Fruit fly (Drosophila melanogaster) whole organism, prepupa: ENCODE results near the gene CG10508.

Source experiments
- Blimp-1 ChIP-seq: fragments of 200-800 bp; sonication (Bioruptor generic); optimal IDR thresholded peaks from 3 replicates; lab custom pipeline; 2017; ENCODE audit warnings: missing biosample characterization, missing genetic modification characterization, mild to moderate bottlenecking, moderate library complexity, missing genetic modification reagents
- CG10631 ChIP-seq: fragments of 200-800 bp; sonication (Bioruptor generic); optimal IDR thresholded peaks from 2 replicates; lab custom pipeline; 2016; ENCODE audit warnings: missing biosample characterization, missing genetic modification characterization
- CG11762 ChIP-seq: fragments of 200-800 bp; sonication (Bioruptor generic); optimal IDR thresholded peaks from 3 replicates; lab custom pipeline; 2016; ENCODE audit warnings: missing biosample characterization, missing genetic modification characterization; ENCODE audit not compliant: insufficient read depth
- CG11902 ChIP-seq: fragments of 200-800 bp; sonication (Bioruptor generic); optimal IDR thresholded peaks from 3 replicates; lab custom pipeline; 2016; ENCODE audit warnings: missing biosample characterization, missing genetic modification characterization
- CG15336 ChIP-seq: fragments of 200-800 bp; sonication (Bioruptor generic); IDR thresholded peaks from 2 replicates; pipeline ENCODE4 v1.3.6; 2022; ENCODE audit warnings: missing biosample characterization, missing genetic modification characterization
- CG1621 ChIP-seq: fragments of 200-800 bp; sonication (Bioruptor generic); optimal IDR thresholded peaks from 3 replicates; lab custom pipeline; 2018; ENCODE audit warnings: missing biosample characterization, mild to moderate bottlenecking, missing genetic modification characterization
- CG16779 ChIP-seq: fragments of 200-800 bp; sonication (Bioruptor generic); optimal IDR thresholded peaks from 3 replicates; lab custom pipeline; 2017; ENCODE audit warnings: missing biosample characterization, mild to moderate bottlenecking, missing genetic modification characterization
- CG3032 ChIP-seq: fragments of 200-800 bp; optimal IDR thresholded peaks from 2 replicates; lab custom pipeline; 2019; ENCODE audit warnings: missing biosample characterization, mild to moderate bottlenecking, missing genetic modification characterization, moderate library complexity
- CG31627 ChIP-seq: fragments of 200-800 bp; sonication (Bioruptor generic); optimal IDR thresholded peaks from 3 replicates; lab custom pipeline; 2016; ENCODE audit warnings: missing biosample characterization, missing genetic modification characterization
- CG32006 ChIP-seq: fragments of 200-800 bp; sonication (Bioruptor generic); optimal IDR thresholded peaks from 3 replicates; lab custom pipeline; 2017; ENCODE audit warnings: missing biosample characterization, mild to moderate bottlenecking, missing genetic modification characterization
- CG34406 ChIP-seq: fragments of 200-800 bp; sonication (Bioruptor generic); optimal IDR thresholded peaks from 3 replicates; lab custom pipeline; 2016; ENCODE audit warnings: missing biosample characterization, missing genetic modification characterization
- CG3919 ChIP-seq: fragments of 200-800 bp; sonication (Bioruptor generic); optimal IDR thresholded peaks from 3 replicates; lab custom pipeline; 2016; ENCODE audit warnings: missing biosample characterization, missing genetic modification characterization
- CG4318 ChIP-seq: fragments of 200-800 bp; sonication (Bioruptor generic); optimal IDR thresholded peaks from 3 replicates; lab custom pipeline; 2017; ENCODE audit warnings: missing biosample characterization, mild to moderate bottlenecking, missing genetic modification characterization
- CG6163 ChIP-seq: fragments of 200-800 bp; sonication (Bioruptor generic); IDR thresholded peaks from 3 replicates; pipeline ENCODE4 v1.3.6; 2022; ENCODE audit warnings: missing biosample characterization, missing genetic modification characterization
- CG6276 ChIP-seq: fragments of 200-800 bp; sonication (Bioruptor generic); optimal IDR thresholded peaks from 2 replicates; lab custom pipeline; 2017; ENCODE audit warnings: missing biosample characterization, mild to moderate bottlenecking, missing genetic modification characterization
- CG6792 ChIP-seq: fragments of 200-800 bp; sonication (Bioruptor generic); optimal IDR thresholded peaks from 3 replicates; lab custom pipeline; 2016; ENCODE audit warnings: missing biosample characterization, missing genetic modification characterization
- CG6808 ChIP-seq: fragments of 200-800 bp; sonication (Bioruptor generic); optimal IDR thresholded peaks from 3 replicates; lab custom pipeline; 2017; ENCODE audit warnings: missing biosample characterization, missing genetic modification characterization, mild to moderate bottlenecking, moderate library complexity, missing genetic modification reagents
- CG6854 ChIP-seq: fragments of 200-800 bp; sonication (Bioruptor generic); optimal IDR thresholded peaks from 2 replicates; lab custom pipeline; 2017; ENCODE audit warnings: missing biosample characterization, mild to moderate bottlenecking, missing genetic modification characterization
- CG7368 ChIP-seq: fragments of 200-800 bp; sonication (Bioruptor generic); optimal IDR thresholded peaks from 3 replicates; lab custom pipeline; 2016; ENCODE audit warnings: missing biosample characterization, missing genetic modification characterization
- CG8119 ChIP-seq: fragments of 200-800 bp; sonication (Bioruptor generic); IDR thresholded peaks from 3 replicates; pipeline ENCODE4 v1.3.6; 2022; ENCODE audit warnings: missing biosample characterization, missing genetic modification characterization
- CG8319 ChIP-seq: fragments of 200-800 bp; sonication (Bioruptor generic); optimal IDR thresholded peaks from 3 replicates; lab custom pipeline; 2016; ENCODE audit warnings: missing biosample characterization, missing genetic modification characterization
- Eip75B ChIP-seq: fragments of 200-800 bp; sonication (Bioruptor generic); optimal IDR thresholded peaks from 3 replicates; lab custom pipeline; 2016; ENCODE audit warnings: missing biosample characterization, missing genetic modification characterization
- Eip78C ChIP-seq: fragments of 200-800 bp; sonication (Bioruptor generic); peaks from one replicate; lab custom pipeline; 2016; ENCODE audit warnings: missing biosample characterization, missing genetic modification characterization
- Eip93F ChIP-seq: fragments of 200-800 bp; sonication (Bioruptor generic); optimal IDR thresholded peaks from 2 replicates; lab custom pipeline; 2016; ENCODE audit warnings: missing biosample characterization, mild to moderate bottlenecking, missing genetic modification characterization
- Ets96B ChIP-seq: fragments of 200-800 bp; optimal IDR thresholded peaks from 2 replicates; lab custom pipeline; 2019; ENCODE audit warnings: missing biosample characterization, mild to moderate bottlenecking, missing genetic modification characterization, moderate library complexity
- Gug ChIP-seq: fragments of 200-800 bp; sonication (Bioruptor generic); IDR thresholded peaks from 2 replicates; pipeline ENCODE4 v1.3.6; 2022; ENCODE audit warnings: missing biosample characterization, missing genetic modification characterization
- Hr38 ChIP-seq: sonication (Bioruptor generic); optimal IDR thresholded peaks from 2 replicates; lab custom pipeline; 2016; ENCODE audit warnings: missing biosample characterization, missing genetic modification characterization
- Hr39 ChIP-seq: fragments of 200-800 bp; sonication (Bioruptor generic); optimal IDR thresholded peaks from 2 replicates; lab custom pipeline; 2016; ENCODE audit warnings: missing biosample characterization, missing genetic modification characterization
- Hr4 ChIP-seq: fragments of 200-800 bp; sonication (Bioruptor generic); optimal IDR thresholded peaks from 3 replicates; lab custom pipeline; 2016; ENCODE audit warnings: missing biosample characterization, missing genetic modification characterization
- Lpt ChIP-seq: fragments of 200-800 bp; sonication (Bioruptor generic); optimal IDR thresholded peaks from 3 replicates; lab custom pipeline; 2016; ENCODE audit warnings: missing biosample characterization, missing genetic modification characterization
- Met ChIP-seq: fragments of 200-800 bp; sonication (Bioruptor generic); optimal IDR thresholded peaks from 3 replicates; lab custom pipeline; 2016; ENCODE audit warnings: missing biosample characterization, missing genetic modification characterization
- OdsH ChIP-seq: fragments of 200-800 bp; sonication (Bioruptor generic); optimal IDR thresholded peaks from 3 replicates; lab custom pipeline; 2016; ENCODE audit warnings: missing biosample characterization, missing genetic modification characterization
- Sox102F ChIP-seq: fragments of 200-800 bp; sonication (Bioruptor generic); optimal IDR thresholded peaks from 2 replicates; lab custom pipeline; 2016; ENCODE audit warnings: missing biosample characterization, mild to moderate bottlenecking, missing genetic modification characterization
- Sox14 ChIP-seq: fragments of 200-800 bp; sonication (Bioruptor generic); optimal IDR thresholded peaks from 3 replicates; lab custom pipeline; 2016; ENCODE audit warnings: missing biosample characterization, missing genetic modification characterization
- Sox15 ChIP-seq: fragments of 200-800 bp; sonication (Bioruptor generic); optimal IDR thresholded peaks from 3 replicates; lab custom pipeline; 2016; ENCODE audit warnings: missing biosample characterization, missing genetic modification characterization
- achi ChIP-seq: fragments of 200-800 bp; sonication (Bioruptor generic); optimal IDR thresholded peaks from 3 replicates; lab custom pipeline; 2016; ENCODE audit warnings: missing biosample characterization, missing genetic modification characterization
- cyc ChIP-seq: fragments of 200-800 bp; sonication (Bioruptor generic); optimal IDR thresholded peaks from 3 replicates; lab custom pipeline; 2016; ENCODE audit warnings: missing biosample characterization, missing genetic modification characterization
- dac ChIP-seq: fragments of 200-800 bp; sonication (Bioruptor generic); optimal IDR thresholded peaks from 2 replicates; lab custom pipeline; 2017; ENCODE audit warnings: missing biosample characterization, mild to moderate bottlenecking, missing genetic modification characterization
- dsx ChIP-seq: fragments of 200-800 bp; optimal IDR thresholded peaks from 3 replicates; lab custom pipeline; 2019; ENCODE audit warnings: missing biosample characterization, mild to moderate bottlenecking, missing genetic modification characterization, moderate library complexity; ENCODE audit not compliant: poor library complexity, severe bottlenecking
- eg ChIP-seq: fragments of 200-800 bp; sonication (Bioruptor generic); IDR thresholded peaks from 3 replicates; pipeline ENCODE4 v1.3.6; 2022; ENCODE audit warnings: missing biosample characterization, missing genetic modification characterization
- fkh ChIP-seq: fragments of 200-800 bp; sonication (Bioruptor generic); optimal IDR thresholded peaks from 3 replicates; lab custom pipeline; 2017; ENCODE audit warnings: missing biosample characterization, mild to moderate bottlenecking, missing genetic modification characterization, moderate library complexity
- lz ChIP-seq: fragments of 200-800 bp; sonication (Bioruptor generic); optimal IDR thresholded peaks from 3 replicates; lab custom pipeline; 2016; ENCODE audit warnings: missing biosample characterization, missing genetic modification characterization
- net ChIP-seq: fragments of 200-800 bp; sonication (Bioruptor generic); optimal IDR thresholded peaks from 3 replicates; lab custom pipeline; 2016; ENCODE audit warnings: missing biosample characterization, missing genetic modification characterization
- pdm3 ChIP-seq: fragments of 200-800 bp; sonication (Bioruptor generic); optimal IDR thresholded peaks from 3 replicates; lab custom pipeline; 2016; ENCODE audit warnings: missing biosample characterization, missing genetic modification characterization
- salr ChIP-seq, 2 experiments: fragments of 200-800 bp; sonication (Bioruptor generic); optimal IDR thresholded peaks; 3 replicates each; lab custom pipeline; 2016 to 2018; ENCODE audit warnings: missing biosample characterization in 2 of 2, missing genetic modification characterization in 2 of 2, mild to moderate bottlenecking in 1 of 2
- spab ChIP-seq: fragments of 200-800 bp; sonication (Bioruptor generic); optimal IDR thresholded peaks from 2 replicates; lab custom pipeline; 2017; ENCODE audit warnings: missing biosample characterization, mild to moderate bottlenecking, missing genetic modification characterization, missing genetic modification reagents
- svp ChIP-seq: fragments of 200-800 bp; sonication (Bioruptor generic); peaks from one replicate; lab custom pipeline; 2016; ENCODE audit warnings: missing biosample characterization, missing genetic modification characterization

CG10508 gene

DNA sequence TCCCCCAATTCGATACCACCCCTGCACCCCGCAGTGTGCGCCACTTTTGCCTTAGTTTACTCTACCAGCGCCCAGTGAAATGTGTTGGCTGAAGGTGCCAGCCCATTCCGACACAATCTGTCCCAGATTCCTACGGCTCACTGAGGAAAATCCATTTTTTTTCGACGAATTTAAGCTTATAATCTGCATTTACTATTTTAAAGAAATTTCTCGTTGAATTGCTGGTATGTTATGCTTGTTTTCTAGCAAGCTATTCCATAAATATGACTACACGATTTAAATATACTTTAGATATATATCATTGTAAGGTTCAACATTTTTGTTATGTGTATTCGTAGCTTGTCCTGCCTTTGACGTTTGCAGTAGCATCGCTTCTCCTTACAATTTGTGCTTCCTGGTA lies 13.3 kb downstream of the CG10508 start (continued):
- TF ChIP-seq CG16779 (tag; lab: Kevin White, UChicago), result no peak
- peak; percentile 9 for TF ChIP-seq Sox14 (GFP tag; lab: Kevin White, UChicago)
- TF ChIP-seq fkh, result no peak
- no peak for TF ChIP-seq Sox102F (GFP tag; lab: Kevin White, UChicago)
- no peak for TF ChIP-seq CG31627 (GFP tag; lab: Kevin White, UChicago)
- peak; percentile 61 for TF ChIP-seq CG6276 (GFP tag; lab: Kevin White, UChicago)
- TF ChIP-seq Hr38 (GFP tag; lab: Kevin White, UChicago), result no peak

DNA sequence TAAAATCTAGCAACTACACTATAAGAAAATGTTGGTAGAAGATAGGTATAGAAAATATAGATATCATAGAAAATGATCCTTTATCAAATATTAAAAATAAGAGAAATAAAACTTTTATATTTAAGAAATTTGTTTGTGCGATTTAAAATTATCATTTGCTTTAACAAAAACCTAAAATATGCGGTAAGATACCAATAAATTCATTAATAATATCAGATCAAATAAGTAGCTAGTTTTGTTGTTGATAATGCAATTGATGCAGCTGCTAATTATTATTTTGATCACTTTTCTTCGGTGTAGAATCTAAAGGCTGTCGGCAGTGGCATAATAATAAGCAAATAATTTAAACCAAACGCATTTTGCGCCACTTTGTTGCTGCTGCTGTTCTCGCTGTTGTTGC lies 14.3 kb downstream of the CG10508 start:
- peak in 1 of 2 experiments; percentile 86 for TF ChIP-seq salr (GFP tag; optimal IDR thresholded peaks at IDR 0.05; lab: Kevin White, UChicago)
- peak; percentile 8 for TF ChIP-seq Sox14 (GFP tag; lab: Kevin White, UChicago)
- peak; percentile 86 for TF ChIP-seq Eip78C (GFP tag; lab: Kevin White, UChicago)
- no peak for TF ChIP-seq Eip75B (GFP tag; lab: Kevin White, UChicago)
- no peak for TF ChIP-seq svp (GFP tag; lab: Kevin White, UChicago)
- peak; percentile 38 for TF ChIP-seq achi (GFP tag; lab: Kevin White, UChicago)
- TF ChIP-seq CG32006 (GFP tag; lab: Kevin White, UChicago), result peak; percentile 91
- no peak for TF ChIP-seq CG6854
- no peak for TF ChIP-seq CG11902 (GFP tag; lab: Kevin White, UChicago)
- TF ChIP-seq cyc (GFP tag; lab: Kevin White, UChicago), result no peak
- no peak for TF ChIP-seq CG6163 (GFP tag; lab: Robert Waterston, UW)
- no peak for TF ChIP-seq lz (GFP tag; lab: Kevin White, UChicago)
- TF ChIP-seq CG11762, result peak; percentile 18
- no peak for TF ChIP-seq CG3032 (tag; lab: Kevin White, UChicago)
- TF ChIP-seq pdm3 (GFP tag; lab: Kevin White, UChicago), result peak; percentile 13
- peak; percentile 88 for TF ChIP-seq CG6276 (GFP tag; lab: Kevin White, UChicago)
- TF ChIP-seq CG6808 (GFP tag; lab: Kevin White, UChicago), result no peak
- TF ChIP-seq CG15336 (GFP tag; lab: Robert Waterston, UW), result peak; percentile 86
- TF ChIP-seq CG6792 (GFP tag; lab: Kevin White, UChicago), result no peak
- peak; percentile 59 for TF ChIP-seq net
- peak; percentile 26 for TF ChIP-seq CG3919 (GFP tag; lab: Kevin White, UChicago)
- peak; percentile 78 for TF ChIP-seq CG4318
- no peak for TF ChIP-seq spab (GFP tag; lab: Kevin White, UChicago)
- TF ChIP-seq fkh, result no peak
- peak; percentile 25 for TF ChIP-seq dac
- no peak for TF ChIP-seq Sox15
- TF ChIP-seq Hr39 (GFP tag; lab: Kevin White, UChicago), result no peak
- peak; percentile 47; the same call in 2 of the 3 replicates for TF ChIP-seq eg (GFP tag; lab: Robert Waterston, UW)
- TF ChIP-seq CG7368, result no peak
- no peak for TF ChIP-seq Eip93F (GFP tag; lab: Kevin White, UChicago)
- TF ChIP-seq dsx (GFP tag; lab: Kevin White, UChicago), result peak; percentile 6
- TF ChIP-seq CG8119, result peak; percentile 81
- TF ChIP-seq Hr4 (GFP tag; lab: Kevin White, UChicago), result peak; percentile 68
- no peak for TF ChIP-seq Blimp-1
- no peak for TF ChIP-seq Ets96B (tag; lab: Kevin White, UChicago)
- TF ChIP-seq OdsH, result peak; percentile 53
- peak; percentile 66 for TF ChIP-seq CG10631 (GFP tag; lab: Kevin White, UChicago)
- peak; percentile 40 for TF ChIP-seq Lpt (GFP tag; lab: Kevin White, UChicago)
- TF ChIP-seq CG31627 (GFP tag; lab: Kevin White, UChicago), result no peak
- TF ChIP-seq CG34406 (GFP tag; lab: Kevin White, UChicago), result no peak
- TF ChIP-seq CG1621 (tag; lab: Kevin White, UChicago), result no peak
- TF ChIP-seq CG8319 (GFP tag; lab: Kevin White, UChicago), result no peak
- TF ChIP-seq Gug (GFP tag; lab: Robert Waterston, UW), result peak; percentile 56
- no peak for TF ChIP-seq Met (GFP tag; lab: Kevin White, UChicago)
